Worm (Caenorhabditis elegans) whole organism, L4 larva: ENCODE measurements around the gene trx-5.

Experiments
- Y5F2A.4 ChIP-seq: fragments of 200-800 bp; sonication (Bioruptor generic); optimal IDR thresholded peaks from 2 replicates; lab custom pipeline; 2018; ENCODE audit warnings: mild to moderate bottlenecking, missing genetic modification characterization, missing compliant biosample characterization
- Y75B8A.6 ChIP-seq: fragments of 200-800 bp; sonication (Bioruptor generic); IDR thresholded peaks from 2 replicates; pipeline ENCODE4 v1.3.6; 2022; ENCODE audit warnings: missing genetic modification reagents, missing genetic modification characterization, missing compliant biosample characterization
- aha-1 ChIP-seq: fragments of 150-350 bp; peaks from one replicate; lab custom pipeline; 2014; ENCODE audit warnings: missing biosample characterization, missing genetic modification characterization
- arid-1 ChIP-seq: fragments of 200-800 bp; sonication (Bioruptor generic); conservative IDR thresholded peaks from 2 replicates; pipeline ENCODE4 v1.3.6; 2022; ENCODE audit warnings: missing genetic modification reagents, missing genetic modification characterization, missing compliant biosample characterization
- daf-12 ChIP-seq: fragments of 150-350 bp; optimal IDR thresholded peaks from 2 replicates; lab custom pipeline; 2014; ENCODE audit warnings: missing biosample characterization, missing genetic modification reagents, missing genetic modification characterization
- daf-16 ChIP-seq, 3 experiments: sonication (generic microtip); optimal IDR thresholded peaks; 2 replicates each; lab custom pipeline; 2016 to 2017; ENCODE audit warnings: missing genetic modification characterization in 3 of 3, missing genetic modification reagents in 3 of 3, mild to moderate bottlenecking in 2 of 3, missing compliant biosample characterization in 2 of 3, missing biosample characterization in 1 of 3, moderate library complexity in 1 of 3
- daf-19 ChIP-seq: fragments of 200-800 bp; sonication (Bioruptor generic); conservative IDR thresholded peaks from 2 replicates; pipeline ENCODE4 v1.3.6; 2022; ENCODE audit warnings: missing genetic modification characterization, missing compliant biosample characterization
- dmd-6 ChIP-seq: fragments of 200-800 bp; sonication (Bioruptor generic); IDR thresholded peaks from 2 replicates; pipeline ENCODE4 v1.3.6; 2022; ENCODE audit warnings: missing genetic modification reagents, missing genetic modification characterization, missing compliant biosample characterization
- dve-1 ChIP-seq: sonication (generic microtip); optimal IDR thresholded peaks from 2 replicates; lab custom pipeline; 2017; ENCODE audit warnings: antibody characterized with exemption, mild to moderate bottlenecking, missing genetic modification characterization, missing compliant biosample characterization; ENCODE audit not compliant: insufficient read depth
- egl-43 ChIP-seq: fragments of 200-800 bp; sonication (Bioruptor generic); IDR thresholded peaks from 2 replicates; pipeline ENCODE4 v1.3.6; 2022; ENCODE audit warnings: missing genetic modification reagents, missing genetic modification characterization, missing compliant biosample characterization
- gei-8 ChIP-seq: fragments of 200-800 bp; sonication (Bioruptor generic); optimal IDR thresholded peaks from 2 replicates; lab custom pipeline; 2018; ENCODE audit warnings: mild to moderate bottlenecking, missing genetic modification characterization, missing compliant biosample characterization
- hif-1 ChIP-seq, 2 experiments: sonication (generic microtip); optimal IDR thresholded peaks; 2 replicates each; lab custom pipeline; 2016 to 2017; ENCODE audit warnings: missing compliant biosample characterization in 2 of 2, missing genetic modification characterization in 2 of 2, missing genetic modification reagents in 2 of 2, missing genotype in 2 of 2, mild to moderate bottlenecking in 1 of 2
- hlh-30 ChIP-seq: sonication (generic microtip); optimal IDR thresholded peaks from 2 replicates; lab custom pipeline; 2017; ENCODE audit warnings: antibody characterized with exemption, mild to moderate bottlenecking, missing genetic modification characterization, missing compliant biosample characterization; ENCODE audit not compliant: insufficient read depth
- jun-1 ChIP-seq: fragments of 150-350 bp; optimal IDR thresholded peaks from 2 replicates; lab custom pipeline; 2014; ENCODE audit warnings: missing biosample characterization, missing genetic modification reagents, missing genetic modification characterization
- lin-1 ChIP-seq: fragments of 200-800 bp; sonication (Bioruptor generic); IDR thresholded peaks from 2 replicates; pipeline ENCODE4 v1.3.6; 2022; ENCODE audit warnings: missing genetic modification reagents, missing genetic modification characterization, missing compliant biosample characterization
- lin-15B ChIP-seq: fragments of 150-350 bp; sonication (generic microtip); optimal IDR thresholded peaks from 3 replicates; lab custom pipeline; 2014; ENCODE audit warnings: missing biosample characterization, missing genetic modification characterization
- lin-29 ChIP-seq: fragments of 200-800 bp; sonication (Bioruptor generic); IDR thresholded peaks from 2 replicates; pipeline ENCODE4 v1.3.6; 2022; ENCODE audit warnings: missing genetic modification reagents, missing genetic modification characterization, missing compliant biosample characterization
- lir-3 ChIP-seq: sonication (generic microtip); optimal IDR thresholded peaks from 2 replicates; lab custom pipeline; 2016; ENCODE audit warnings: mild to moderate bottlenecking, missing genetic modification characterization, missing compliant biosample characterization
- madf-5 ChIP-seq, 2 experiments: fragments of 200-800 bp; sonication (Bioruptor generic); IDR thresholded peaks; 2 replicates each; pipeline ENCODE4 v1.3.6; 2022; ENCODE audit warnings: missing compliant biosample characterization in 2 of 2, missing genetic modification characterization in 2 of 2
- mxl-3 ChIP-seq: fragments of 200-800 bp; sonication (Bioruptor generic); optimal IDR thresholded peaks from 2 replicates; lab custom pipeline; 2018; ENCODE audit warnings: mild to moderate bottlenecking, missing genetic modification characterization, missing compliant biosample characterization
- nhr-237 ChIP-seq: sonication (generic microtip); optimal IDR thresholded peaks from 2 replicates; lab custom pipeline; 2017; ENCODE audit warnings: missing biosample characterization, missing genetic modification characterization
- nhr-42 ChIP-seq: fragments of 200-800 bp; sonication (Bioruptor generic); IDR thresholded peaks from 2 replicates; pipeline ENCODE4 v1.3.6; 2022; ENCODE audit warnings: missing genetic modification characterization, missing compliant biosample characterization
- nhr-77 ChIP-seq: fragments of 150-350 bp; optimal IDR thresholded peaks from 2 replicates; lab custom pipeline; 2014; ENCODE audit warnings: missing biosample characterization, missing genetic modification characterization
- set-16 ChIP-seq: fragments of 200-800 bp; sonication (Bioruptor generic); IDR thresholded peaks from 2 replicates; pipeline ENCODE4 v1.3.6; 2022; ENCODE audit warnings: missing genetic modification reagents, missing genetic modification characterization, missing compliant biosample characterization
- unc-39 ChIP-seq: sonication (generic microtip); optimal IDR thresholded peaks from 2 replicates; lab custom pipeline; 2017; ENCODE audit warnings: missing biosample characterization, missing genetic modification characterization
- unc-62 ChIP-seq, 3 experiments: fragments of 150-350 bp in 1 of 3; sonication (generic microtip); optimal IDR thresholded peaks in 2 of 3; peaks in 1 of 3; 1 replicate in 1 of 3; 2 replicates in 2 of 3; lab custom pipeline; 2014 to 2017; ENCODE audit warnings: missing biosample characterization in 3 of 3, missing genetic modification characterization in 3 of 3, missing genetic modification reagents in 3 of 3, missing genotype in 1 of 3
- zfp-2 ChIP-seq: sonication (generic microtip); optimal IDR thresholded peaks from 2 replicates; lab custom pipeline; 2016; ENCODE audit warnings: mild to moderate bottlenecking, missing genetic modification characterization, missing compliant biosample characterization

Gene trx-5

ce11 chrV:1534315-1534714, at the start of gene trx-5:
trx-5 (minus strand) TSS chrV:1534415.
- TF ChIP-seq nhr-77 (no peak), set-16 (GFP tag; lab: Robert Waterston, UW) (no peak), Y75B8A.6 (GFP tag; lab: Robert Waterston, UW) (no peak), nhr-237 (no peak)

DNA sequence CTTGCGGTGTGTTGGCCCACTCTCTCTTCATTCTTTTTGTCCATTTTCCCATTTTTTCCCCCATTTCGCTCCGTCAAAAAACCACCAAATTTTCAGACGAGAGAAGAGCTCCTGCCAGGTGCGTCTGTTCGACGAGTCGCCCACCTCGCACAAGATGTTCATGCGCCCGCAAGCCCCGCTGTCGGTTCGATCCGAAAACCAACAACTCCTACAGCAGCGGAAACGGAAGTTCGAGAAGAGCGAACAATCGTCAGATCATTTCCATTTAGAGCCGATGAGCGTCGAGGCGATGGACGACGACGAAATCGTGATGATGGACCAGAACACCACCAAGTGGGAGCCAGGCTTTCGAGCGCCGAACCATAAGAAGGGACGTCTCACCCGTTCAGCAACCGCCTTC, 49.0 kb upstream of the trx-5 start:
- TF ChIP-seq gei-8 (no peak), zfp-2 (tag; lab: Kevin White, UChicago) (no peak), set-16 (GFP tag; lab: Robert Waterston, UW) (peak; percentile 56; the same call in 1 of the 2 replicates), jun-1 (no peak), daf-19 (GFP tag; lab: Robert Waterston, UW) (no peak)

ce11 chrV:1579790-1580189, 45.6 kb upstream of the trx-5 start:
- TF ChIP-seq unc-39, result no peak
- TF ChIP-seq egl-43 (GFP tag; lab: Robert Waterston, UW), result no peak
- TF ChIP-seq dmd-6, result no peak
- no peak for TF ChIP-seq daf-12
- TF ChIP-seq daf-16 (GFP tag; optimal IDR thresholded peaks at IDR 0.05; lab: Kevin White, UChicago), result no peak
- TF ChIP-seq daf-16 (tag; optimal IDR thresholded peaks at IDR 0.05; lab: Kevin White, UChicago), result no peak
- no peak for TF ChIP-seq hlh-30
- no peak for TF ChIP-seq lin-29 (GFP tag; lab: Robert Waterston, UW)
- no peak for TF ChIP-seq dve-1
- TF ChIP-seq unc-62 (GFP tag; optimal IDR thresholded peaks at IDR 0.05 in 1 of 2; lab: Kevin White, UChicago), result no peak
- TF ChIP-seq unc-62 (tag; optimal IDR thresholded peaks at IDR 0.05; lab: Kevin White, UChicago), result no peak
- no peak for TF ChIP-seq mxl-3 (GFP tag; lab: Kevin White, UChicago)
- no peak for TF ChIP-seq Y5F2A.4 (GFP tag; lab: Kevin White, UChicago)

- TF ChIP-seq nhr-42 (no peak), madf-5 (GFP tag; IDR thresholded peaks at IDR 0.05; lab: Robert Waterston, UW) (0 out of 4 replicates have a peak, but pooled peaks of 1 of the 2 experiments have one; percentile 12), lin-15B (tag; lab: Kevin White, UChicago) (no peak), arid-1 (GFP tag; lab: Robert Waterston, UW) (no peak), hif-1 (tag; optimal IDR thresholded peaks at IDR 0.05; lab: Kevin White, UChicago) (no peak)
These were observed 44.5 kb upstream of the trx-5 start for ce11 chrV:1578572-1579230.

- TF ChIP-seq aha-1 (peak; percentile 94), unc-62 (GFP tag; optimal IDR thresholded peaks at IDR 0.05 in 1 of 2; lab: Kevin White, UChicago) (peak in 1 of 2 experiments; percentile 36), unc-62 (tag; optimal IDR thresholded peaks at IDR 0.05; lab: Kevin White, UChicago) (no peak), Y5F2A.4 (GFP tag; lab: Kevin White, UChicago) (no peak), set-16 (GFP tag; lab: Robert Waterston, UW) (peak; percentile 27; the same call in 1 of the 2 replicates), lin-1 (GFP tag; lab: Robert Waterston, UW) (no peak)
These were observed 43.0 kb upstream of the trx-5 start for ce11 chrV:1577092-1577709.

DNA sequence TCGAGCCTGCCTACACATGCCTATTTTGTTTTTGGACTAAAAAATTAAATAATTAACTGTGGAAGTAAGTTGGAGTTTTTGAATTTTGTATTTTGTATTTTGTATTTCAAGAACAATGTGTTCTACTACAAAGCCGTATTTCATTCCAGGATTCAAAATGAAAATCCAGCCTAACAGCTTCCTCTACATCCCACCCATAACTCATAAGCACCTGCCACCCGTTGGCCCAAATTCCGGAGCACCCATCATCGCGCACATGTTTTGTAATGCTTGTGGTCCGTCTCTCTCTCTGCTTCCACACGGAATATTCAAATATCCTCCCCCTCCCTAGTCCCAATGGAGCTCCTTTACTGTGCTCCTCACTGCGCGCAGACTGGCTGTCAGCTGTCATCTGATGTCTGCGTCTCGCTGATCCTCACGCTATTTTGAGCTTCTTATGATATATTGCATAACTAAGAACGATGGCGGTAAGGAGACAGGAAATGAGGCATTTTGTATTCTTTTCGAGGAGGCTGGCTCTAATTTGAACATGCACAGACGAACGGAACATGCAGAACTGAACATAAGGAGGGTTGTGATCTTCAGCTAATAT, 41.4 kb upstream of the trx-5 start:
- TF ChIP-seq unc-62 (GFP tag; optimal IDR thresholded peaks at IDR 0.05 in 1 of 2; lab: Kevin White, UChicago) (peak in 1 of 2 experiments; percentile 91), unc-62 (tag; optimal IDR thresholded peaks at IDR 0.05; lab: Kevin White, UChicago) (no peak), lir-3 (tag; lab: Kevin White, UChicago) (no peak)
